Fruit fly (Drosophila melanogaster) whole organism, embryonic: Measurements from ENCODE around the gene soti.

Experiments used
- B-H1 ChIP-seq: fragments of 200-800 bp; sonication (Bioruptor generic); IDR thresholded peaks from 3 replicates; pipeline ENCODE4 v1.3.6; 2022; ENCODE audit warnings: missing biosample characterization, missing genetic modification characterization
- CG14710 ChIP-seq: fragments of 200-800 bp; sonication (Bioruptor generic); optimal IDR thresholded peaks from 3 replicates; lab custom pipeline; 2019; ENCODE audit warnings: missing biosample characterization, mild to moderate bottlenecking, missing genetic modification characterization, moderate library complexity
- CG17802 ChIP-seq: fragments of 200-800 bp; sonication (Bioruptor generic); optimal IDR thresholded peaks from 2 replicates; lab custom pipeline; 2018; ENCODE audit warnings: missing biosample characterization, mild to moderate bottlenecking, missing genetic modification characterization, moderate library complexity
- CG18011 ChIP-seq: fragments of 200-800 bp; sonication (Bioruptor generic); optimal IDR thresholded peaks from 2 replicates; lab custom pipeline; 2017; ENCODE audit warnings: missing biosample characterization, missing genetic modification characterization, mild to moderate bottlenecking, moderate library complexity, missing genotype
- CG42726 ChIP-seq: fragments of 200-800 bp; sonication (Bioruptor generic); IDR thresholded peaks from 2 replicates; pipeline ENCODE4 v1.3.6; 2022; ENCODE audit warnings: missing biosample characterization, missing genetic modification characterization; ENCODE audit not compliant: partially characterized antibody
- CG4730 ChIP-seq: fragments of 200-800 bp; sonication (Bioruptor generic); IDR thresholded peaks from 2 replicates; pipeline ENCODE4 v1.3.6; 2022; ENCODE audit warnings: missing biosample characterization, missing genetic modification characterization
- CG9215 ChIP-seq: fragments of 200-800 bp; sonication (Bioruptor generic); IDR thresholded peaks from 2 replicates; pipeline ENCODE4 v1.3.6; 2022; ENCODE audit warnings: missing biosample characterization, missing genetic modification characterization
- Ets65A ChIP-seq: fragments of 200-800 bp; sonication (Bioruptor generic); peaks from one replicate; lab custom pipeline; 2016; ENCODE audit warnings: missing biosample characterization, missing genetic modification characterization
- Rfx ChIP-seq: fragments of 200-800 bp; sonication (Bioruptor generic); IDR thresholded peaks from 2 replicates; pipeline ENCODE4 v1.3.6; 2022; ENCODE audit warnings: missing biosample characterization, missing genetic modification characterization
- dpn ChIP-seq, 2 experiments: fragments of 200-800 bp; sonication (Bioruptor generic); optimal IDR thresholded peaks; 3 replicates each; lab custom pipeline; 2016; ENCODE audit warnings: missing biosample characterization in 2 of 2, missing genetic modification characterization in 2 of 2
- esg ChIP-seq: fragments of 200-800 bp; sonication (Bioruptor generic); conservative IDR thresholded peaks from 2 replicates; pipeline ENCODE4 v1.3.6; 2022; ENCODE audit warnings: missing biosample characterization, missing genetic modification characterization
- kni ChIP-seq: fragments of 200-800 bp; sonication (Bioruptor generic); optimal IDR thresholded peaks from 3 replicates; lab custom pipeline; 2017; ENCODE audit warnings: mild to moderate bottlenecking, missing biosample characterization, missing genetic modification reagents, missing genetic modification characterization
- nerfin-1 ChIP-seq: fragments of 200-800 bp; sonication (Bioruptor generic); optimal IDR thresholded peaks from 3 replicates; lab custom pipeline; 2019; ENCODE audit warnings: missing biosample characterization, mild to moderate bottlenecking, missing genetic modification characterization, moderate library complexity
- scrt ChIP-seq: fragments of 200-800 bp; sonication (Bioruptor generic); optimal IDR thresholded peaks from 2 replicates; lab custom pipeline; 2018; ENCODE audit warnings: missing biosample characterization, mild to moderate bottlenecking, missing genetic modification characterization, moderate library complexity

- no peak for TF ChIP-seq B-H1 (GFP tag; lab: Robert Waterston, UW)
- TF ChIP-seq nerfin-1 = no peak
- no peak for TF ChIP-seq kni (GFP tag; lab: Kevin White, UChicago)
- no peak for TF ChIP-seq Rfx
- TF ChIP-seq CG4730 = no peak
- TF ChIP-seq CG9215 (GFP tag; lab: Robert Waterston, UW) = no peak
- TF ChIP-seq CG18011 (GFP tag; lab: Kevin White, UChicago) = no peak
- TF ChIP-seq dpn (GFP tag; optimal IDR thresholded peaks at IDR 0.05; lab: Kevin White, UChicago) = no peak
- TF ChIP-seq scrt (GFP tag; lab: Kevin White, UChicago) = no peak
- no peak for TF ChIP-seq Ets65A (GFP tag; lab: Kevin White, UChicago)
- TF ChIP-seq esg = no peak
- TF ChIP-seq CG17802 (tag; lab: Kevin White, UChicago) = no peak
- TF ChIP-seq CG42726 (GFP tag; lab: Robert Waterston, UW) = no peak
- no peak for TF ChIP-seq CG14710 (tag; lab: Kevin White, UChicago)
Measured at dm6 chr3R:14430291-14430690, 48.8 kb upstream of the soti start.
